Worm (Caenorhabditis elegans) whole organism, L4 larva: ENCODE measurements around the gene mrps-17.

Experiments
- R02D3.7 ChIP-seq: fragments of 150-350 bp; sonication (generic microtip); optimal IDR thresholded peaks from 3 replicates; lab custom pipeline; 2014; ENCODE audit warnings: missing biosample characterization, missing genetic modification characterization
- T26A8.4 ChIP-seq: fragments of 200-800 bp; sonication (Bioruptor generic); IDR thresholded peaks from 2 replicates; pipeline ENCODE4 v1.3.6; 2022; ENCODE audit warnings: missing genetic modification characterization, missing compliant biosample characterization
- Y105C5A.15 ChIP-seq: fragments of 200-800 bp; sonication (Bioruptor generic); IDR thresholded peaks from 2 replicates; pipeline ENCODE4 v1.3.6; 2022; ENCODE audit warnings: missing genetic modification characterization, missing compliant biosample characterization
- Y48G9A.11 ChIP-seq: fragments of 200-800 bp; sonication (Bioruptor generic); IDR thresholded peaks from 2 replicates; pipeline ENCODE4 v1.3.6; 2022; ENCODE audit warnings: missing genetic modification reagents, missing genetic modification characterization, missing compliant biosample characterization
- Y75B8A.6 ChIP-seq: fragments of 200-800 bp; sonication (Bioruptor generic); IDR thresholded peaks from 2 replicates; pipeline ENCODE4 v1.3.6; 2022; ENCODE audit warnings: missing genetic modification reagents, missing genetic modification characterization, missing compliant biosample characterization
- ZK337.2 ChIP-seq: fragments of 200-800 bp; sonication (Bioruptor generic); IDR thresholded peaks from 2 replicates; pipeline ENCODE4 v1.3.6; 2022; ENCODE audit warnings: missing genetic modification reagents, missing genetic modification characterization, missing compliant biosample characterization
- aly-2 ChIP-seq: sonication (generic microtip); optimal IDR thresholded peaks from 2 replicates; lab custom pipeline; 2018; ENCODE audit warnings: missing biosample characterization, missing genetic modification characterization
- arid-1 ChIP-seq: fragments of 200-800 bp; sonication (Bioruptor generic); conservative IDR thresholded peaks from 2 replicates; pipeline ENCODE4 v1.3.6; 2022; ENCODE audit warnings: missing genetic modification reagents, missing genetic modification characterization, missing compliant biosample characterization
- ceh-28 ChIP-seq: fragments of 150-350 bp; optimal IDR thresholded peaks from 2 replicates; lab custom pipeline; 2014; ENCODE audit warnings: missing biosample characterization, missing genetic modification reagents, missing genetic modification characterization
- ceh-32 ChIP-seq: sonication (generic microtip); optimal IDR thresholded peaks from 2 replicates; lab custom pipeline; 2016; ENCODE audit warnings: mild to moderate bottlenecking, missing genetic modification characterization, missing compliant biosample characterization; ENCODE audit not compliant: poor library complexity
- ceh-62 ChIP-seq: sonication (generic microtip); optimal IDR thresholded peaks from 2 replicates; lab custom pipeline; 2017; ENCODE audit warnings: missing biosample characterization, missing genetic modification characterization
- ceh-82 ChIP-seq: sonication (generic microtip); optimal IDR thresholded peaks from 2 replicates; lab custom pipeline; 2017; ENCODE audit warnings: missing biosample characterization, missing genetic modification characterization
- ces-1 ChIP-seq: fragments of 150-350 bp; sonication (generic microtip); optimal IDR thresholded peaks from 4 replicates; lab custom pipeline; 2014; ENCODE audit warnings: missing biosample characterization, missing genetic modification reagents, missing genetic modification characterization
- cey-2 ChIP-seq: sonication (generic microtip); optimal IDR thresholded peaks from 3 replicates; lab custom pipeline; 2017; ENCODE audit warnings: missing genetic modification characterization, mild to moderate bottlenecking, missing compliant biosample characterization, antibody characterized with exemption, borderline replicate concordance; ENCODE audit not compliant: insufficient read depth
- daf-12 ChIP-seq: fragments of 150-350 bp; optimal IDR thresholded peaks from 2 replicates; lab custom pipeline; 2014; ENCODE audit warnings: missing biosample characterization, missing genetic modification reagents, missing genetic modification characterization
- dmd-6 ChIP-seq: fragments of 200-800 bp; sonication (Bioruptor generic); IDR thresholded peaks from 2 replicates; pipeline ENCODE4 v1.3.6; 2022; ENCODE audit warnings: missing genetic modification reagents, missing genetic modification characterization, missing compliant biosample characterization
- dpl-1 ChIP-seq: fragments of 150-350 bp; optimal IDR thresholded peaks from 2 replicates; lab custom pipeline; 2014; ENCODE audit warnings: missing biosample characterization, missing genetic modification reagents, missing genetic modification characterization
- fkh-10 ChIP-seq: fragments of 150-350 bp; optimal IDR thresholded peaks from 2 replicates; lab custom pipeline; 2014; ENCODE audit warnings: missing biosample characterization, missing genetic modification reagents, missing genetic modification characterization
- hif-1 ChIP-seq, 2 experiments: sonication (generic microtip); optimal IDR thresholded peaks; 2 replicates each; lab custom pipeline; 2016 to 2017; ENCODE audit warnings: missing compliant biosample characterization in 2 of 2, missing genetic modification characterization in 2 of 2, missing genetic modification reagents in 2 of 2, missing genotype in 2 of 2, mild to moderate bottlenecking in 1 of 2
- jun-1 ChIP-seq: fragments of 150-350 bp; optimal IDR thresholded peaks from 2 replicates; lab custom pipeline; 2014; ENCODE audit warnings: missing biosample characterization, missing genetic modification reagents, missing genetic modification characterization
- lim-7 ChIP-seq: fragments of 200-800 bp; sonication (Bioruptor generic); IDR thresholded peaks from 2 replicates; pipeline ENCODE4 v1.3.6; 2022; ENCODE audit warnings: missing genetic modification characterization, missing compliant biosample characterization
- lin-15B ChIP-seq: fragments of 150-350 bp; sonication (generic microtip); optimal IDR thresholded peaks from 3 replicates; lab custom pipeline; 2014; ENCODE audit warnings: missing biosample characterization, missing genetic modification characterization
- lin-38 ChIP-seq: fragments of 200-800 bp; sonication (Bioruptor generic); IDR thresholded peaks from 2 replicates; pipeline ENCODE4 v1.3.6; 2022; ENCODE audit warnings: missing genetic modification reagents, missing genetic modification characterization, missing compliant biosample characterization
- lsy-2 ChIP-seq, 2 experiments: fragments of 150-350 bp in 1 of 2; sonication (generic microtip) in 1 of 2; optimal IDR thresholded peaks; 2 replicates each; lab custom pipeline; 2014 to 2017; ENCODE audit warnings: missing biosample characterization in 2 of 2, missing genetic modification characterization in 2 of 2
- madf-5 ChIP-seq, 2 experiments: fragments of 200-800 bp; sonication (Bioruptor generic); IDR thresholded peaks; 2 replicates each; pipeline ENCODE4 v1.3.6; 2022; ENCODE audit warnings: missing compliant biosample characterization in 2 of 2, missing genetic modification characterization in 2 of 2
- mep-1 ChIP-seq: fragments of 150-350 bp; sonication (generic microtip); optimal IDR thresholded peaks from 3 replicates; lab custom pipeline; 2014; ENCODE audit warnings: missing biosample characterization, missing genetic modification characterization
- mxl-2 ChIP-seq: fragments of 200-800 bp; sonication (Bioruptor generic); conservative IDR thresholded peaks from 2 replicates; pipeline ENCODE4 v1.3.6; 2022; ENCODE audit warnings: missing genetic modification reagents, missing genetic modification characterization, missing compliant biosample characterization
- mxl-3 ChIP-seq: fragments of 200-800 bp; sonication (Bioruptor generic); optimal IDR thresholded peaks from 2 replicates; lab custom pipeline; 2018; ENCODE audit warnings: mild to moderate bottlenecking, missing genetic modification characterization, missing compliant biosample characterization
- nhr-11 ChIP-seq: fragments of 150-350 bp; optimal IDR thresholded peaks from 2 replicates; lab custom pipeline; 2014; ENCODE audit warnings: missing biosample characterization, missing genetic modification characterization
- nhr-237 ChIP-seq: sonication (generic microtip); optimal IDR thresholded peaks from 2 replicates; lab custom pipeline; 2017; ENCODE audit warnings: missing biosample characterization, missing genetic modification characterization
- nhr-42 ChIP-seq: fragments of 200-800 bp; sonication (Bioruptor generic); IDR thresholded peaks from 2 replicates; pipeline ENCODE4 v1.3.6; 2022; ENCODE audit warnings: missing genetic modification characterization, missing compliant biosample characterization
- nhr-48 ChIP-seq: sonication (generic microtip); optimal IDR thresholded peaks from 2 replicates; lab custom pipeline; 2016; ENCODE audit warnings: mild to moderate bottlenecking, missing genetic modification characterization, missing compliant biosample characterization
- nhr-6 ChIP-seq: fragments of 150-350 bp; optimal IDR thresholded peaks from 2 replicates; lab custom pipeline; 2014; ENCODE audit warnings: missing biosample characterization, missing genetic modification characterization
- nhr-76 ChIP-seq: fragments of 150-350 bp; optimal IDR thresholded peaks from 2 replicates; lab custom pipeline; 2014; ENCODE audit warnings: missing biosample characterization, missing genetic modification characterization
- pha-4 ChIP-seq, 2 experiments: fragments of 150-350 bp in 1 of 2; fragments of 200-800 bp in 1 of 2; sonication (Bioruptor generic) in 1 of 2; IDR thresholded peaks in 1 of 2; optimal IDR thresholded peaks in 1 of 2; 2 replicates each; pipeline versions ENCODE4 v1.3.6 to Lab custom; 2014 to 2022; ENCODE audit warnings: missing genetic modification characterization in 2 of 2, missing genetic modification reagents in 2 of 2, missing biosample characterization in 1 of 2, missing compliant biosample characterization in 1 of 2
- php-3 ChIP-seq: fragments of 200-800 bp; sonication (Bioruptor generic); IDR thresholded peaks from 2 replicates; pipeline ENCODE4 v1.3.6; 2022; ENCODE audit warnings: missing genetic modification reagents, missing genetic modification characterization, missing compliant biosample characterization
- pqm-1 ChIP-seq: sonication (generic microtip); optimal IDR thresholded peaks from 2 replicates; lab custom pipeline; 2017; ENCODE audit warnings: missing biosample characterization, missing genetic modification characterization
- rbr-2 ChIP-seq: sonication (generic microtip); optimal IDR thresholded peaks from 2 replicates; lab custom pipeline; 2016; ENCODE audit warnings: missing genotype, missing genetic modification characterization, missing compliant biosample characterization
- saeg-2 ChIP-seq: fragments of 200-800 bp; sonication (Bioruptor generic); IDR thresholded peaks from 2 replicates; pipeline ENCODE4 v1.3.6; 2022; ENCODE audit warnings: missing genetic modification reagents, missing genetic modification characterization, missing compliant biosample characterization
- sdz-12 ChIP-seq: fragments of 200-800 bp; sonication (Bioruptor generic); optimal IDR thresholded peaks from 2 replicates; lab custom pipeline; 2018; ENCODE audit warnings: mild to moderate bottlenecking, missing genetic modification characterization, missing compliant biosample characterization
- set-16 ChIP-seq: fragments of 200-800 bp; sonication (Bioruptor generic); IDR thresholded peaks from 2 replicates; pipeline ENCODE4 v1.3.6; 2022; ENCODE audit warnings: missing genetic modification reagents, missing genetic modification characterization, missing compliant biosample characterization
- skn-1 ChIP-seq: fragments of 150-350 bp; optimal IDR thresholded peaks from 2 replicates; lab custom pipeline; 2014; ENCODE audit warnings: missing biosample characterization, missing genetic modification characterization
- spr-1 ChIP-seq: sonication (generic microtip); optimal IDR thresholded peaks from 2 replicates; lab custom pipeline; 2016; ENCODE audit warnings: mild to moderate bottlenecking, missing genetic modification characterization, missing compliant biosample characterization
- spr-3 ChIP-seq: fragments of 200-800 bp; sonication (Bioruptor generic); optimal IDR thresholded peaks from 2 replicates; lab custom pipeline; 2018; ENCODE audit warnings: mild to moderate bottlenecking, missing genetic modification characterization, missing compliant biosample characterization
- tra-1 ChIP-seq: fragments of 200-800 bp; sonication (Bioruptor generic); IDR thresholded peaks from 2 replicates; pipeline ENCODE4 v1.3.6; 2022; ENCODE audit warnings: missing genetic modification reagents, missing genetic modification characterization, missing compliant biosample characterization
- unc-130 ChIP-seq: sonication (generic microtip); optimal IDR thresholded peaks from 2 replicates; lab custom pipeline; 2016; ENCODE audit warnings: missing genetic modification reagents, missing genetic modification characterization, missing compliant biosample characterization
- vab-7 ChIP-seq: fragments of 200-800 bp; sonication (Bioruptor generic); IDR thresholded peaks from 2 replicates; pipeline ENCODE4 v1.3.6; 2022; ENCODE audit warnings: missing genetic modification reagents, missing genetic modification characterization, missing compliant biosample characterization
- zfp-3 ChIP-seq: fragments of 200-800 bp; sonication (Bioruptor generic); conservative IDR thresholded peaks from 2 replicates; pipeline ENCODE4 v1.3.6; 2022; ENCODE audit warnings: missing genetic modification reagents, missing genetic modification characterization, missing compliant biosample characterization
- zip-11 ChIP-seq: fragments of 200-800 bp; sonication (Bioruptor generic); IDR thresholded peaks from 2 replicates; pipeline ENCODE4 v1.3.6; 2022; ENCODE audit warnings: missing genetic modification characterization, missing compliant biosample characterization
- zip-2 ChIP-seq: fragments of 150-350 bp; optimal IDR thresholded peaks from 2 replicates; lab custom pipeline; 2014; ENCODE audit warnings: missing biosample characterization, missing genetic modification characterization
- ztf-11 ChIP-seq: fragments of 150-350 bp; optimal IDR thresholded peaks from 2 replicates; lab custom pipeline; 2014; ENCODE audit warnings: missing biosample characterization, missing genetic modification characterization

The mrps-17 gene

DNA sequence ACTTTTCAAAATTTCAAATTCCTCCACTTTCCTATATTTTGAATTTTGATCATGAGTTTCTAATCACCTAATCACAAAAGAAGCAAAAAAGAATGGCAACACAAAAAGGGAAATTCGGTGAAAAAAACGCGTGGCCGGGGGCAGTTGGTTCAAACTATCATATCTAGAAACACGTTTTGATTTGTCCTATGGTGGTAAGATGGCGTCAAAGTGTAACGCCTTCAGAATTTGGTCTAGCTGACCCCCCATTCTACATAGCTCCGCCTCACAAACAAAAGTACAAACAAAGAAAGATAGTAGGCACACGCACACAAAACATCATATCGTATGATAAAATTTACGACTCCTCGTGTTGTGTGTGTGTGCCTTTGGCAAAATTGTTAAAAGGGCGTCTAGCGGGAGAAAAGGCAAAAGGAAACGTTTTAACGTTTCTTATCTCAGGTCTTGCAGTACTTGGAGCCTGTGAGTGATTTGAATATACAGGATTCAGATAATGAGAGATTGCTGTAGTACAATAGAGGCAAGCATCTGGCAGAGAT is 9.6 kb downstream of the mrps-17 start (continued):
- TF ChIP-seq nhr-11 (tag; lab: Kevin White, UChicago) = no peak
- no peak for TF ChIP-seq lin-38 (GFP tag; lab: Robert Waterston, UW)
- TF ChIP-seq daf-12 (tag; lab: Kevin White, UChicago) = no peak
- TF ChIP-seq zip-11 = no peak
- TF ChIP-seq lin-15B (tag; lab: Kevin White, UChicago) = no peak
- TF ChIP-seq saeg-2 (GFP tag; lab: Robert Waterston, UW) = no peak
- TF ChIP-seq nhr-42 (GFP tag; lab: Robert Waterston, UW) = no peak
- TF ChIP-seq lsy-2 (tag; optimal IDR thresholded peaks at IDR 0.05; lab: Kevin White, UChicago) = no peak
- TF ChIP-seq dmd-6 (GFP tag; lab: Robert Waterston, UW) = peak; percentile 83
- no peak for TF ChIP-seq tra-1 (GFP tag; lab: Robert Waterston, UW)
- no peak for TF ChIP-seq jun-1 (tag; lab: Kevin White, UChicago)
- no peak for TF ChIP-seq arid-1 (GFP tag; lab: Robert Waterston, UW)
- TF ChIP-seq hif-1 (tag; optimal IDR thresholded peaks at IDR 0.05; lab: Kevin White, UChicago) = peak in 1 of 2 experiments; percentile 51
- TF ChIP-seq nhr-6 (tag; lab: Kevin White, UChicago) = no peak
- TF ChIP-seq ceh-62 (tag; lab: Kevin White, UChicago) = no peak
- TF ChIP-seq php-3 = peak; percentile 86; the same call in 1 of the 2 replicates
- TF ChIP-seq Y48G9A.11 (GFP tag; lab: Robert Waterston, UW) = no peak
- TF ChIP-seq zip-2 = no peak
- TF ChIP-seq spr-3 (GFP tag; lab: Kevin White, UChicago) = no peak
- TF ChIP-seq spr-1 (tag; lab: Kevin White, UChicago) = no peak
- no peak for TF ChIP-seq nhr-237 (tag; lab: Kevin White, UChicago)
- TF ChIP-seq ces-1 (GFP tag; lab: Kevin White, UChicago) = no peak
- TF ChIP-seq nhr-76 (tag; lab: Kevin White, UChicago) = no peak
- no peak for TF ChIP-seq mxl-2 (GFP tag; lab: Robert Waterston, UW)
- TF ChIP-seq nhr-48 (tag; lab: Kevin White, UChicago) = no peak
- TF ChIP-seq ceh-32 = no peak
- TF ChIP-seq mxl-3 (GFP tag; lab: Kevin White, UChicago) = peak; percentile 86
- TF ChIP-seq zfp-3 (GFP tag; lab: Robert Waterston, UW) = no peak
- TF ChIP-seq T26A8.4 = peak; percentile 42
- no peak for TF ChIP-seq rbr-2 (tag; lab: Kevin White, UChicago)
- TF ChIP-seq ztf-11 (tag; lab: Kevin White, UChicago) = no peak
- TF ChIP-seq sdz-12 (GFP tag; lab: Kevin White, UChicago) = no peak
- TF ChIP-seq aly-2 (tag; lab: Kevin White, UChicago) = no peak
- peak; percentile 98 for TF ChIP-seq pqm-1 (tag; lab: Kevin White, UChicago)
- no peak for TF ChIP-seq skn-1 (tag; lab: Kevin White, UChicago)
- TF ChIP-seq unc-130 (GFP tag; lab: Kevin White, UChicago) = no peak
- no peak for TF ChIP-seq ZK337.2 (GFP tag; lab: Robert Waterston, UW)
- TF ChIP-seq vab-7 = no peak
- peak; percentile 32; the same call in 1 of the 2 replicates for TF ChIP-seq Y75B8A.6 (GFP tag; lab: Robert Waterston, UW)
- no peak for TF ChIP-seq dpl-1 (GFP tag; lab: Kevin White, UChicago)
- TF ChIP-seq cey-2 (tag; lab: Kevin White, UChicago) = peak; percentile 60
- TF ChIP-seq Y105C5A.15 (GFP tag; lab: Robert Waterston, UW) = no peak
- no peak for TF ChIP-seq ceh-82 (tag; lab: Kevin White, UChicago)
- peak; percentile 37 for TF ChIP-seq mep-1 (tag; lab: Kevin White, UChicago)
- no peak for TF ChIP-seq R02D3.7
- no peak for TF ChIP-seq ceh-28 (tag; lab: Kevin White, UChicago)
- no peak for TF ChIP-seq madf-5 (GFP tag; IDR thresholded peaks at IDR 0.05; lab: Robert Waterston, UW)
- TF ChIP-seq fkh-10 (GFP tag; lab: Kevin White, UChicago) = no peak
- no peak for TF ChIP-seq lim-7 (GFP tag; lab: Robert Waterston, UW)
- no peak for TF ChIP-seq set-16
- TF ChIP-seq pha-4 (GFP tag; IDR thresholded peaks at IDR 0.05; lab: Robert Waterston, UW) = no peak
- TF ChIP-seq pha-4 (tag; optimal IDR thresholded peaks at IDR 0.05; lab: Kevin White, UChicago) = no peak
